Fruit fly (Drosophila melanogaster) whole organism, embryonic: ENCODE measurements around the gene ss.
A peak's percentile ranks its signal among the peaks of the same experiment; 100 is the strongest.

Experiments
- Abd-B ChIP-seq: fragments of 200-800 bp; sonication (Bioruptor generic); optimal IDR thresholded peaks from 2 replicates; lab custom pipeline; 2018; ENCODE audit warnings: missing biosample characterization, mild to moderate bottlenecking, missing genetic modification characterization, moderate library complexity
- CG10321 ChIP-seq: fragments of 200-800 bp; sonication (Bioruptor generic); IDR thresholded peaks from 2 replicates; pipeline ENCODE4 v1.3.6; 2022; ENCODE audit warnings: missing biosample characterization, missing genetic modification characterization
- CG11456 ChIP-seq: fragments of 200-800 bp; sonication (Bioruptor generic); IDR thresholded peaks from 3 replicates; pipeline ENCODE4 v1.3.6; 2022; ENCODE audit warnings: missing biosample characterization, missing genetic modification characterization
- CG12299 ChIP-seq: fragments of 200-800 bp; sonication (Bioruptor generic); optimal IDR thresholded peaks from 2 replicates; lab custom pipeline; 2018; ENCODE audit warnings: missing biosample characterization, mild to moderate bottlenecking, missing genetic modification characterization
- CG12391 ChIP-seq: fragments of 200-800 bp; sonication (Bioruptor generic); optimal IDR thresholded peaks from 3 replicates; lab custom pipeline; 2018; ENCODE audit warnings: missing biosample characterization, mild to moderate bottlenecking, missing genetic modification characterization, moderate library complexity
- CG14050 ChIP-seq: fragments of 200-800 bp; sonication (Bioruptor generic); IDR thresholded peaks from 3 replicates; pipeline ENCODE4 v1.3.6; 2022; ENCODE audit warnings: missing biosample characterization, missing genetic modification characterization
- CG15011 ChIP-seq: fragments of 200-800 bp; sonication (Bioruptor generic); optimal IDR thresholded peaks from 3 replicates; lab custom pipeline; 2018; ENCODE audit warnings: missing biosample characterization, mild to moderate bottlenecking, missing genetic modification characterization
- CG16815 ChIP-seq: fragments of 200-800 bp; sonication (Bioruptor generic); optimal IDR thresholded peaks from 3 replicates; lab custom pipeline; 2017; ENCODE audit warnings: missing biosample characterization, mild to moderate bottlenecking, missing genetic modification characterization
- CG17186 ChIP-seq: fragments of 200-800 bp; sonication (Bioruptor generic); optimal IDR thresholded peaks from 3 replicates; lab custom pipeline; 2017; ENCODE audit warnings: missing biosample characterization, missing genetic modification reagents, missing genetic modification characterization
- CG2889 ChIP-seq: fragments of 200-800 bp; sonication (Bioruptor generic); IDR thresholded peaks from 3 replicates; pipeline ENCODE4 v1.3.6; 2022; ENCODE audit warnings: missing biosample characterization, missing genetic modification characterization
- CG31388 ChIP-seq: fragments of 200-800 bp; sonication (Bioruptor generic); optimal IDR thresholded peaks from 2 replicates; lab custom pipeline; 2016; ENCODE audit warnings: missing biosample characterization, missing genetic modification characterization
- CG4282 ChIP-seq: fragments of 200-800 bp; sonication (Bioruptor generic); optimal IDR thresholded peaks from 2 replicates; lab custom pipeline; 2016; ENCODE audit warnings: missing biosample characterization, missing genetic modification characterization
- CG5245 ChIP-seq: fragments of 200-800 bp; sonication (Bioruptor generic); optimal IDR thresholded peaks from 3 replicates; lab custom pipeline; 2016; ENCODE audit warnings: missing biosample characterization, missing genetic modification characterization
- CG6272 ChIP-seq: fragments of 200-800 bp; sonication (Bioruptor generic); IDR thresholded peaks from 2 replicates; pipeline ENCODE4 v1.3.6; 2022; ENCODE audit warnings: missing biosample characterization, missing genetic modification characterization
- CG6654 ChIP-seq: fragments of 200-800 bp; sonication (Bioruptor generic); optimal IDR thresholded peaks from 2 replicates; lab custom pipeline; 2017; ENCODE audit warnings: missing biosample characterization, mild to moderate bottlenecking, missing genetic modification characterization
- CG6813 ChIP-seq: fragments of 200-800 bp; sonication (Bioruptor generic); optimal IDR thresholded peaks from 2 replicates; lab custom pipeline; 2017; ENCODE audit warnings: missing biosample characterization, missing genetic modification characterization, mild to moderate bottlenecking, moderate library complexity, missing genetic modification reagents
- CG9876 ChIP-seq: fragments of 200-800 bp; sonication (Bioruptor generic); optimal IDR thresholded peaks from 2 replicates; lab custom pipeline; 2016; ENCODE audit warnings: missing biosample characterization, missing genetic modification characterization
- Dad ChIP-seq: fragments of 200-800 bp; sonication (Bioruptor generic); optimal IDR thresholded peaks from 3 replicates; lab custom pipeline; 2016; ENCODE audit warnings: missing biosample characterization, missing genetic modification characterization
- Dip3 ChIP-seq: fragments of 200-800 bp; sonication (Bioruptor generic); optimal IDR thresholded peaks from 3 replicates; lab custom pipeline; 2016; ENCODE audit warnings: missing biosample characterization, missing genetic modification characterization
- Doc3 ChIP-seq: fragments of 200-800 bp; sonication (Bioruptor generic); IDR thresholded peaks from 3 replicates; pipeline ENCODE4 v1.3.6; 2022; ENCODE audit warnings: missing biosample characterization, missing genetic modification characterization; ENCODE audit not compliant: partially characterized antibody
- HLH54F ChIP-seq: fragments of 200-800 bp; sonication (Bioruptor generic); optimal IDR thresholded peaks from 3 replicates; lab custom pipeline; 2016; ENCODE audit warnings: missing biosample characterization, missing genetic modification characterization
- HmgZ ChIP-seq: fragments of 200-800 bp; sonication (Bioruptor generic); optimal IDR thresholded peaks from 2 replicates; lab custom pipeline; 2018; ENCODE audit warnings: missing biosample characterization, mild to moderate bottlenecking, missing genetic modification characterization
- Hr39 ChIP-seq: fragments of >200 bp; optimal IDR thresholded peaks from 2 replicates; lab custom pipeline; 2017
- Jarid2 ChIP-seq: fragments of 200-800 bp; sonication (Bioruptor generic); optimal IDR thresholded peaks from 3 replicates; lab custom pipeline; 2017; ENCODE audit warnings: mild to moderate bottlenecking, missing biosample characterization, missing genetic modification reagents, missing genetic modification characterization
- MBD-R2 ChIP-seq: fragments of 200-800 bp; sonication (Bioruptor generic); IDR thresholded peaks from 2 replicates; pipeline ENCODE4 v1.3.6; 2022; ENCODE audit warnings: missing biosample characterization, missing genetic modification characterization
- Mes4 ChIP-seq: fragments of 200-800 bp; sonication (Bioruptor generic); optimal IDR thresholded peaks from 2 replicates; lab custom pipeline; 2016; ENCODE audit warnings: missing biosample characterization, missing genetic modification characterization
- Myb ChIP-seq: fragments of 200-800 bp; sonication (Bioruptor generic); optimal IDR thresholded peaks from 2 replicates; lab custom pipeline; 2016; ENCODE audit warnings: missing biosample characterization, missing genetic modification characterization
- NFAT ChIP-seq: fragments of 200-800 bp; sonication (Bioruptor generic); IDR thresholded peaks from 2 replicates; pipeline ENCODE4 v1.3.6; 2022; ENCODE audit warnings: missing biosample characterization, missing genetic modification characterization
- NfI ChIP-seq: fragments of 200-800 bp; sonication (Bioruptor generic); optimal IDR thresholded peaks from 3 replicates; lab custom pipeline; 2018; ENCODE audit warnings: missing biosample characterization, mild to moderate bottlenecking, missing genetic modification characterization, moderate library complexity
- Usf ChIP-seq: fragments of 200-800 bp; sonication (Bioruptor generic); optimal IDR thresholded peaks from 2 replicates; lab custom pipeline; 2017; ENCODE audit warnings: missing genotype, missing biosample characterization, missing genetic modification characterization
- al ChIP-seq: fragments of 200-800 bp; sonication (Bioruptor generic); IDR thresholded peaks from 2 replicates; pipeline ENCODE4 v1.3.6; 2022; ENCODE audit warnings: missing biosample characterization, missing genetic modification characterization
- btn ChIP-seq: fragments of 200-800 bp; sonication (Bioruptor generic); optimal IDR thresholded peaks from 2 replicates; lab custom pipeline; 2016; ENCODE audit warnings: missing biosample characterization, missing genetic modification characterization
- dan ChIP-seq: fragments of 200-800 bp; sonication (Bioruptor generic); IDR thresholded peaks from 2 replicates; pipeline ENCODE4 v1.3.6; 2022; ENCODE audit warnings: missing biosample characterization, missing genetic modification characterization
- dati ChIP-seq: fragments of 200-800 bp; sonication (Bioruptor generic); IDR thresholded peaks from 2 replicates; pipeline ENCODE4 v1.3.6; 2022; ENCODE audit warnings: missing biosample characterization, missing genetic modification characterization
- dimm ChIP-seq: fragments of 200-800 bp; sonication (Bioruptor generic); IDR thresholded peaks from 2 replicates; pipeline ENCODE4 v1.3.6; 2022; ENCODE audit warnings: missing biosample characterization, missing genetic modification characterization
- dpn ChIP-seq, 2 experiments: fragments of 200-800 bp; sonication (Bioruptor generic); optimal IDR thresholded peaks; 3 replicates each; lab custom pipeline; 2016; ENCODE audit warnings: missing biosample characterization in 2 of 2, missing genetic modification characterization in 2 of 2
- emc ChIP-seq: fragments of 200-800 bp; sonication (Bioruptor generic); optimal IDR thresholded peaks from 2 replicates; lab custom pipeline; 2016; ENCODE audit warnings: missing biosample characterization, missing genetic modification characterization
- esg ChIP-seq: fragments of 200-800 bp; sonication (Bioruptor generic); conservative IDR thresholded peaks from 2 replicates; pipeline ENCODE4 v1.3.6; 2022; ENCODE audit warnings: missing biosample characterization, missing genetic modification characterization
- gcm ChIP-seq: fragments of 200-800 bp; sonication (Bioruptor generic); optimal IDR thresholded peaks from 2 replicates; lab custom pipeline; 2019; ENCODE audit warnings: missing biosample characterization, mild to moderate bottlenecking, missing genetic modification characterization, moderate library complexity
- gcm2 ChIP-seq: fragments of 200-800 bp; sonication (Bioruptor generic); optimal IDR thresholded peaks from 2 replicates; lab custom pipeline; 2016; ENCODE audit warnings: missing biosample characterization, missing genetic modification characterization
- jumu ChIP-seq: fragments of 200-800 bp; sonication (Bioruptor generic); optimal IDR thresholded peaks from 3 replicates; lab custom pipeline; 2016; ENCODE audit warnings: missing biosample characterization, missing genetic modification characterization
- mld ChIP-seq: fragments of 200-800 bp; sonication (Bioruptor generic); IDR thresholded peaks from 3 replicates; pipeline ENCODE4 v1.3.6; 2022; ENCODE audit warnings: missing biosample characterization, missing genetic modification characterization; ENCODE audit not compliant: partially characterized antibody
- nmo ChIP-seq: fragments of 200-800 bp; sonication (Bioruptor generic); optimal IDR thresholded peaks from 2 replicates; lab custom pipeline; 2018; ENCODE audit warnings: missing biosample characterization, mild to moderate bottlenecking, missing genetic modification characterization, moderate library complexity
- nom ChIP-seq: fragments of 200-800 bp; sonication (Bioruptor generic); optimal IDR thresholded peaks from 2 replicates; lab custom pipeline; 2017; ENCODE audit warnings: missing biosample characterization, missing genetic modification characterization, mild to moderate bottlenecking, moderate library complexity, missing genetic modification reagents
- sens-2 ChIP-seq: fragments of 200-800 bp; sonication (Bioruptor generic); IDR thresholded peaks from 2 replicates; pipeline ENCODE4 v1.3.6; 2022; ENCODE audit warnings: missing biosample characterization, missing genetic modification characterization
- sima ChIP-seq: fragments of 200-800 bp; sonication (Bioruptor generic); optimal IDR thresholded peaks from 2 replicates; lab custom pipeline; 2016; ENCODE audit warnings: missing biosample characterization, missing genetic modification characterization
- sisA ChIP-seq: fragments of 200-800 bp; sonication (Bioruptor generic); IDR thresholded peaks from 2 replicates; pipeline ENCODE4 v1.3.6; 2022; ENCODE audit warnings: missing biosample characterization, missing genetic modification characterization
- so ChIP-seq: fragments of 200-800 bp; sonication (Bioruptor generic); IDR thresholded peaks from 3 replicates; pipeline ENCODE4 v1.3.6; 2022; ENCODE audit warnings: missing biosample characterization, missing genetic modification characterization
- twi ChIP-seq: fragments of 200-800 bp; optimal IDR thresholded peaks from 2 replicates; lab custom pipeline; 2019; ENCODE audit warnings: missing biosample characterization, mild to moderate bottlenecking, missing genetic modification characterization, moderate library complexity
- vvl ChIP-seq: fragments of 200-800 bp; sonication (Bioruptor generic); IDR thresholded peaks from 2 replicates; pipeline ENCODE4 v1.3.6; 2022; ENCODE audit warnings: missing biosample characterization, missing genetic modification characterization
- wor ChIP-seq: fragments of 200-800 bp; sonication (Bioruptor generic); IDR thresholded peaks from 2 replicates; pipeline ENCODE4 v1.3.6; 2022; ENCODE audit warnings: missing biosample characterization, missing genetic modification characterization
- zen ChIP-seq: fragments of 200-800 bp; sonication (Bioruptor generic); optimal IDR thresholded peaks from 3 replicates; lab custom pipeline; 2018; ENCODE audit warnings: missing biosample characterization, mild to moderate bottlenecking, missing genetic modification characterization, moderate library complexity
- zf30C ChIP-seq: fragments of 200-800 bp; sonication (Bioruptor generic); optimal IDR thresholded peaks from 3 replicates; lab custom pipeline; 2018; ENCODE audit warnings: missing biosample characterization, mild to moderate bottlenecking, missing genetic modification characterization

ss gene

DNA sequence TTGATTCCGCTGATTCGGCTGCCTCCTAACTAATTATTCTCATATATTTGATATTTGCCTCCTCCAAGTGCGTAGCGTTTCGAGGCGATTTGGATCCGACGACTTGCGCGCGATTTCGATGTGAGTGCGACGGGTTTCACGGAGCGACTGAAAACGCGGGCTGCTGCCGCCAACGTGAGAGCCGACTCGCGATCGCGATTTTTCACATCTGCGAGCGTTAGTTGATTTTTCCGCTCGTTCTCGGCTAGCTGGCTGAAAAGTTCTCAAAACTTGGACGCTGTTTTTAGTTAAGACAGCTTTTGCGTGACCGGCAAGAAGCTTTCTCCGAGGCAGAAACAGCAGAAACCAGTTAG is 46.7 kb downstream of the ss start, which contains the start of gene CG10311 (continued):
- TF ChIP-seq NFAT (GFP tag; lab: Robert Waterston, UW) = peak; percentile 28; the same call in 1 of the 2 replicates
- no peak for TF ChIP-seq gcm2
- TF ChIP-seq nom (GFP tag; lab: Kevin White, UChicago) = no peak
- no peak for TF ChIP-seq CG15011 (GFP tag; lab: Kevin White, UChicago)
- TF ChIP-seq twi = no peak
- TF ChIP-seq CG6272 (GFP tag; lab: Robert Waterston, UW) = no peak
- no peak for TF ChIP-seq CG12299 (tag; lab: Kevin White, UChicago)
- no peak for TF ChIP-seq CG16815 (GFP tag; lab: Kevin White, UChicago)
- peak; percentile 16; the same call in 1 of the 2 replicates for TF ChIP-seq MBD-R2 (GFP tag; lab: Robert Waterston, UW)
- TF ChIP-seq CG11456 (GFP tag; lab: Robert Waterston, UW) = no peak
- no peak for TF ChIP-seq wor (GFP tag; lab: Robert Waterston, UW)
- no peak for TF ChIP-seq Dad (GFP tag; lab: Kevin White, UChicago)
- no peak for TF ChIP-seq CG2889
- no peak for TF ChIP-seq dimm
- TF ChIP-seq CG9876 = no peak
- no peak for TF ChIP-seq al (GFP tag; lab: Robert Waterston, UW)
- no peak for TF ChIP-seq CG4282
- no peak for TF ChIP-seq Usf (GFP tag; lab: Kevin White, UChicago)
- no peak for TF ChIP-seq sima (GFP tag; lab: Kevin White, UChicago)
- TF ChIP-seq CG17186 = no peak
- TF ChIP-seq mld (GFP tag; lab: Robert Waterston, UW) = no peak
- no peak for TF ChIP-seq dan
- no peak for TF ChIP-seq gcm (GFP tag; lab: Kevin White, UChicago)
- no peak for TF ChIP-seq btn (GFP tag; lab: Kevin White, UChicago)
- no peak for TF ChIP-seq emc
- no peak for TF ChIP-seq Hr39
- TF ChIP-seq dpn (GFP tag; optimal IDR thresholded peaks at IDR 0.05; lab: Kevin White, UChicago) = no peak
- no peak for TF ChIP-seq CG6813
- no peak for TF ChIP-seq HmgZ (tag; lab: Kevin White, UChicago)
- TF ChIP-seq so (GFP tag; lab: Robert Waterston, UW) = 0 out of 3 replicates have a peak, but pooled peaks have one; percentile 12
- no peak for TF ChIP-seq CG14050
- no peak for TF ChIP-seq esg (GFP tag; lab: Robert Waterston, UW)
- TF ChIP-seq CG12391 (tag; lab: Kevin White, UChicago) = no peak
- no peak for TF ChIP-seq sens-2 (GFP tag; lab: Robert Waterston, UW)
- TF ChIP-seq dati = no peak
- TF ChIP-seq Jarid2 (GFP tag; lab: Kevin White, UChicago) = peak; percentile 53
- TF ChIP-seq NfI = no peak
- TF ChIP-seq nmo (GFP tag; lab: Kevin White, UChicago) = no peak
- TF ChIP-seq jumu = no peak
- 0 out of 2 replicates have a peak, but pooled peaks have one; percentile 9 for TF ChIP-seq CG10321 (GFP tag; lab: Robert Waterston, UW)
- no peak for TF ChIP-seq Dip3 (GFP tag; lab: Kevin White, UChicago)
- no peak for TF ChIP-seq CG31388 (GFP tag; lab: Kevin White, UChicago)
- no peak for TF ChIP-seq sisA (GFP tag; lab: Robert Waterston, UW)
- no peak for TF ChIP-seq Myb (GFP tag; lab: Kevin White, UChicago)
- no peak for TF ChIP-seq vvl (GFP tag; lab: Robert Waterston, UW)
- TF ChIP-seq Mes4 (GFP tag; lab: Kevin White, UChicago) = no peak
- no peak for TF ChIP-seq zen (tag; lab: Kevin White, UChicago)
- no peak for TF ChIP-seq zf30C (GFP tag; lab: Kevin White, UChicago)
- no peak for TF ChIP-seq CG6654 (GFP tag; lab: Kevin White, UChicago)
- TF ChIP-seq HLH54F (GFP tag; lab: Kevin White, UChicago) = no peak
- TF ChIP-seq CG5245 (GFP tag; lab: Kevin White, UChicago) = no peak
- no peak for TF ChIP-seq Abd-B (GFP tag; lab: Kevin White, UChicago)
- no peak for TF ChIP-seq Doc3 (GFP tag; lab: Robert Waterston, UW)
